Fruit fly (Drosophila melanogaster) whole organism, embryonic: Measurements from ENCODE around the gene Eig71Ej.

Source experiments
- Adf1 ChIP-seq: fragments of 200-800 bp; sonication (Bioruptor generic); IDR thresholded peaks from 2 replicates; pipeline ENCODE4 v1.3.6; 2022; ENCODE audit warnings: missing biosample characterization, missing genetic modification characterization
- B-H2 ChIP-seq: fragments of 200-800 bp; sonication (Bioruptor generic); optimal IDR thresholded peaks from 2 replicates; lab custom pipeline; 2018; ENCODE audit warnings: missing biosample characterization, mild to moderate bottlenecking, missing genetic modification characterization
- Bgb ChIP-seq: fragments of 200-800 bp; sonication (Bioruptor generic); IDR thresholded peaks from 2 replicates; pipeline ENCODE4 v1.3.6; 2022; ENCODE audit warnings: missing biosample characterization, missing genetic modification characterization; ENCODE audit not compliant: partially characterized antibody
- CG10431 ChIP-seq: fragments of 200-800 bp; sonication (Bioruptor generic); optimal IDR thresholded peaks from 3 replicates; lab custom pipeline; 2018; ENCODE audit warnings: missing biosample characterization, mild to moderate bottlenecking, missing genetic modification characterization
- CG10654 ChIP-seq: fragments of 200-800 bp; sonication (Bioruptor generic); optimal IDR thresholded peaks from 2 replicates; lab custom pipeline; 2016; ENCODE audit warnings: missing biosample characterization, missing genetic modification characterization
- CG12769 ChIP-seq: fragments of 200-800 bp; sonication (Bioruptor generic); optimal IDR thresholded peaks from 2 replicates; lab custom pipeline; 2019; ENCODE audit warnings: missing biosample characterization, mild to moderate bottlenecking, missing genetic modification characterization, moderate library complexity
- CG12942 ChIP-seq: fragments of 200-800 bp; sonication (Bioruptor generic); optimal IDR thresholded peaks from 3 replicates; lab custom pipeline; 2016; ENCODE audit warnings: missing biosample characterization, missing genetic modification characterization
- CG13296 ChIP-seq: fragments of 200-800 bp; sonication (Bioruptor generic); optimal IDR thresholded peaks from 3 replicates; lab custom pipeline; 2018; ENCODE audit warnings: missing biosample characterization, mild to moderate bottlenecking, missing genetic modification characterization
- CG13775 ChIP-seq: fragments of 200-800 bp; sonication (Bioruptor generic); optimal IDR thresholded peaks from 3 replicates; lab custom pipeline; 2017; ENCODE audit warnings: missing biosample characterization, mild to moderate bottlenecking, missing genetic modification characterization
- CG14014 ChIP-seq: fragments of 200-800 bp; sonication (Bioruptor generic); IDR thresholded peaks from 2 replicates; pipeline ENCODE4 v1.3.6; 2022; ENCODE audit warnings: missing biosample characterization, missing genetic modification characterization
- CG15269 ChIP-seq: fragments of 200-800 bp; sonication (Bioruptor generic); optimal IDR thresholded peaks from 2 replicates; lab custom pipeline; 2018; ENCODE audit warnings: missing biosample characterization, mild to moderate bottlenecking, missing genetic modification characterization, moderate library complexity
- CG17186 ChIP-seq: fragments of 200-800 bp; sonication (Bioruptor generic); optimal IDR thresholded peaks from 3 replicates; lab custom pipeline; 2017; ENCODE audit warnings: missing biosample characterization, missing genetic modification reagents, missing genetic modification characterization
- CG2199 ChIP-seq: fragments of 200-800 bp; sonication (Bioruptor generic); IDR thresholded peaks from 3 replicates; pipeline ENCODE4 v1.3.6; 2022; ENCODE audit warnings: missing biosample characterization, missing genetic modification characterization
- CG2678 ChIP-seq: fragments of 200-800 bp; sonication (Bioruptor generic); optimal IDR thresholded peaks from 3 replicates; lab custom pipeline; 2019; ENCODE audit warnings: missing biosample characterization, mild to moderate bottlenecking, missing genetic modification characterization, moderate library complexity
- CG3281 ChIP-seq: fragments of 200-800 bp; sonication (Bioruptor generic); optimal IDR thresholded peaks from 3 replicates; lab custom pipeline; 2017; ENCODE audit warnings: missing biosample characterization, mild to moderate bottlenecking, missing genetic modification characterization
- CG4360 ChIP-seq: fragments of 200-800 bp; sonication (Bioruptor generic); IDR thresholded peaks from 2 replicates; pipeline ENCODE4 v1.3.6; 2022; ENCODE audit warnings: missing biosample characterization, missing genetic modification characterization
- CG6689 ChIP-seq: fragments of 200-800 bp; sonication (Bioruptor generic); IDR thresholded peaks from 2 replicates; pipeline ENCODE4 v1.3.6; 2022; ENCODE audit warnings: missing biosample characterization, missing genetic modification characterization
- CG7372 ChIP-seq: fragments of 200-800 bp; sonication (Bioruptor generic); IDR thresholded peaks from 2 replicates; pipeline ENCODE4 v1.3.6; 2022; ENCODE audit warnings: missing biosample characterization, missing genetic modification characterization
- CG7745 ChIP-seq: fragments of 200-800 bp; sonication (Bioruptor generic); optimal IDR thresholded peaks from 2 replicates; lab custom pipeline; 2018; ENCODE audit warnings: missing biosample characterization, mild to moderate bottlenecking, missing genetic modification characterization, moderate library complexity
- CG7987 ChIP-seq: fragments of 200-800 bp; sonication (Bioruptor generic); optimal IDR thresholded peaks from 2 replicates; lab custom pipeline; 2018; ENCODE audit warnings: missing biosample characterization, mild to moderate bottlenecking, missing genetic modification characterization, moderate library complexity
- CG8290 ChIP-seq, 3 experiments: fragments of 200-800 bp; sonication (Bioruptor generic); optimal IDR thresholded peaks; 2 replicates each; lab custom pipeline; 2016 to 2019; ENCODE audit warnings: missing biosample characterization in 3 of 3, missing genetic modification characterization in 3 of 3, mild to moderate bottlenecking in 2 of 3, moderate library complexity in 1 of 3
- Camta ChIP-seq: fragments of 200-800 bp; sonication (Bioruptor generic); optimal IDR thresholded peaks from 2 replicates; lab custom pipeline; 2016; ENCODE audit warnings: missing biosample characterization, missing genetic modification characterization
- CoRest ChIP-seq: fragments of 200-800 bp; sonication (Bioruptor generic); optimal IDR thresholded peaks from 3 replicates; lab custom pipeline; 2018; ENCODE audit warnings: missing biosample characterization, mild to moderate bottlenecking, missing genetic modification characterization, moderate library complexity
- Dp ChIP-seq: fragments of 200-800 bp; sonication (Bioruptor generic); optimal IDR thresholded peaks from 2 replicates; lab custom pipeline; 2018; ENCODE audit warnings: missing biosample characterization, mild to moderate bottlenecking, missing genetic modification characterization, moderate library complexity
- E2f2 ChIP-seq: fragments of 200-800 bp; sonication (Bioruptor generic); IDR thresholded peaks from 2 replicates; pipeline ENCODE4 v1.3.6; 2022; ENCODE audit warnings: missing biosample characterization, missing genetic modification characterization
- Eip74EF ChIP-seq, 2 experiments: fragments of 200-800 bp in 1 of 2; fragments of >200 bp in 1 of 2; sonication (Bioruptor generic) in 1 of 2; optimal IDR thresholded peaks; 2 replicates each; lab custom pipeline; 2017 to 2019; ENCODE audit warnings: missing biosample characterization in 2 of 2, missing genetic modification characterization in 2 of 2, mild to moderate bottlenecking in 1 of 2, moderate library complexity in 1 of 2
- Fer2 ChIP-seq: fragments of 200-800 bp; sonication (Bioruptor generic); optimal IDR thresholded peaks from 2 replicates; lab custom pipeline; 2018; ENCODE audit warnings: missing biosample characterization, mild to moderate bottlenecking, missing genetic modification characterization, moderate library complexity
- Fer3 ChIP-seq: fragments of 200-800 bp; sonication (Bioruptor generic); optimal IDR thresholded peaks from 2 replicates; lab custom pipeline; 2018; ENCODE audit warnings: missing biosample characterization, mild to moderate bottlenecking, missing genetic modification characterization, moderate library complexity
- HLH3B ChIP-seq: fragments of 200-800 bp; sonication (Bioruptor generic); IDR thresholded peaks from 2 replicates; pipeline ENCODE4 v1.3.6; 2022; ENCODE audit warnings: missing biosample characterization, missing genetic modification characterization
- Med ChIP-seq: fragments of 200-800 bp; sonication (Bioruptor generic); peaks from one replicate; lab custom pipeline; 2016; ENCODE audit warnings: missing biosample characterization, missing genetic modification characterization, mild to moderate bottlenecking, inconsistent platforms, moderate library complexity
- Meics ChIP-seq: fragments of 200-800 bp; sonication (Bioruptor generic); optimal IDR thresholded peaks from 2 replicates; lab custom pipeline; 2017; ENCODE audit warnings: missing biosample characterization, mild to moderate bottlenecking, missing genetic modification characterization
- Nf-YA ChIP-seq: fragments of 200-800 bp; sonication (Bioruptor generic); IDR thresholded peaks from 2 replicates; pipeline ENCODE4 v1.3.6; 2022; ENCODE audit warnings: missing biosample characterization, missing genetic modification characterization
- bcd ChIP-seq: fragments of 200-800 bp; sonication (Bioruptor generic); optimal IDR thresholded peaks from 2 replicates; lab custom pipeline; 2017; ENCODE audit warnings: missing biosample characterization, mild to moderate bottlenecking, missing genetic modification characterization
- da ChIP-seq: fragments of 200-800 bp; sonication (Bioruptor generic); optimal IDR thresholded peaks from 2 replicates; lab custom pipeline; 2016; ENCODE audit warnings: missing biosample characterization, missing genetic modification characterization
- dmrt11E ChIP-seq: fragments of 200-800 bp; sonication (Bioruptor generic); optimal IDR thresholded peaks from 3 replicates; lab custom pipeline; 2018; ENCODE audit warnings: missing biosample characterization, mild to moderate bottlenecking, missing genetic modification characterization, moderate library complexity
- dpn ChIP-seq, 2 experiments: fragments of 200-800 bp; sonication (Bioruptor generic); optimal IDR thresholded peaks; 3 replicates each; lab custom pipeline; 2016; ENCODE audit warnings: missing biosample characterization in 2 of 2, missing genetic modification characterization in 2 of 2
- ewg ChIP-seq: fragments of 200-800 bp; sonication (Bioruptor generic); optimal IDR thresholded peaks from 3 replicates; lab custom pipeline; 2017; ENCODE audit warnings: mild to moderate bottlenecking, missing biosample characterization, missing genetic modification reagents, missing genetic modification characterization
- exex ChIP-seq: fragments of 200-800 bp; sonication (Bioruptor generic); optimal IDR thresholded peaks from 4 replicates; lab custom pipeline; 2018; ENCODE audit warnings: missing biosample characterization, mild to moderate bottlenecking, missing genetic modification characterization, moderate library complexity
- fd64A ChIP-seq: fragments of 200-800 bp; sonication (Bioruptor generic); optimal IDR thresholded peaks from 3 replicates; lab custom pipeline; 2018; ENCODE audit warnings: missing biosample characterization, mild to moderate bottlenecking, missing genetic modification characterization
- hkb ChIP-seq, 2 experiments: fragments of 200-800 bp in 1 of 2; fragments of >200 bp in 1 of 2; sonication (Bioruptor generic) in 1 of 2; IDR thresholded peaks in 1 of 2; optimal IDR thresholded peaks in 1 of 2; 2 replicates each; pipeline versions ENCODE4 v1.3.6 to Lab custom; 2017 to 2022; ENCODE audit warnings: missing biosample characterization in 1 of 2, missing genetic modification characterization in 1 of 2
- ind ChIP-seq: fragments of 200-800 bp; sonication (Bioruptor generic); optimal IDR thresholded peaks from 3 replicates; lab custom pipeline; 2016; ENCODE audit warnings: missing biosample characterization, missing genetic modification characterization
- lab ChIP-seq: fragments of 200-800 bp; sonication (Bioruptor generic); optimal IDR thresholded peaks from 3 replicates; lab custom pipeline; 2017; ENCODE audit warnings: missing biosample characterization, missing genetic modification characterization, mild to moderate bottlenecking, moderate library complexity, missing genetic modification reagents
- lmd ChIP-seq: fragments of 200-800 bp; sonication (Bioruptor generic); IDR thresholded peaks from 2 replicates; pipeline ENCODE4 v1.3.6; 2022; ENCODE audit warnings: missing biosample characterization, missing genetic modification characterization
- mirr ChIP-seq: fragments of 200-800 bp; sonication (Bioruptor generic); optimal IDR thresholded peaks from 3 replicates; lab custom pipeline; 2018; ENCODE audit warnings: missing biosample characterization, mild to moderate bottlenecking, missing genetic modification characterization
- nom ChIP-seq: fragments of 200-800 bp; sonication (Bioruptor generic); optimal IDR thresholded peaks from 2 replicates; lab custom pipeline; 2017; ENCODE audit warnings: missing biosample characterization, missing genetic modification characterization, mild to moderate bottlenecking, moderate library complexity, missing genetic modification reagents
- pho ChIP-seq: fragments of 200-800 bp; sonication (Bioruptor generic); optimal IDR thresholded peaks from 2 replicates; lab custom pipeline; 2016; ENCODE audit warnings: missing biosample characterization, missing genetic modification characterization
- ro ChIP-seq: fragments of 200-800 bp; sonication (Bioruptor generic); IDR thresholded peaks from 2 replicates; pipeline ENCODE4 v1.3.6; 2022; ENCODE audit warnings: missing biosample characterization, missing genetic modification characterization
- scrt ChIP-seq: fragments of 200-800 bp; sonication (Bioruptor generic); optimal IDR thresholded peaks from 2 replicates; lab custom pipeline; 2018; ENCODE audit warnings: missing biosample characterization, mild to moderate bottlenecking, missing genetic modification characterization, moderate library complexity
- wek ChIP-seq: fragments of 200-800 bp; sonication (Bioruptor generic); optimal IDR thresholded peaks from 3 replicates; lab custom pipeline; 2018; ENCODE audit warnings: missing biosample characterization, mild to moderate bottlenecking, missing genetic modification characterization, moderate library complexity

The Eig71Ej gene

dm6 chr3L:15689518-15689917 is 28.7 kb upstream of the Eig71Ej start (continued):
- TF ChIP-seq CG6689 = no peak
- TF ChIP-seq Fer3 (tag; lab: Kevin White, UChicago) = peak; percentile 17
- no peak for TF ChIP-seq scrt (GFP tag; lab: Kevin White, UChicago)
- TF ChIP-seq CoRest = no peak
- TF ChIP-seq CG12769 (tag; lab: Kevin White, UChicago) = peak; percentile 17
- TF ChIP-seq Bgb = no peak
- no peak for TF ChIP-seq CG15269
- peak; percentile 30; the same call in 1 of the 2 replicates for TF ChIP-seq E2f2 (GFP tag; lab: Robert Waterston, UW)
- no peak for TF ChIP-seq CG12942 (GFP tag; lab: Kevin White, UChicago)
- no peak for TF ChIP-seq fd64A (GFP tag; lab: Kevin White, UChicago)
- no peak for TF ChIP-seq Eip74EF (GFP tag; optimal IDR thresholded peaks at IDR 0.05; lab: Kevin White, UChicago)
- TF ChIP-seq dmrt11E = no peak
- peak; percentile 35 for TF ChIP-seq Meics (GFP tag; lab: Kevin White, UChicago)
- peak; percentile 49 for TF ChIP-seq mirr
- no peak for TF ChIP-seq exex (tag; lab: Kevin White, UChicago)
- no peak for TF ChIP-seq CG8290 (GFP tag; optimal IDR thresholded peaks at IDR 0.05; lab: Kevin White, UChicago)
- TF ChIP-seq CG8290 (tag; optimal IDR thresholded peaks at IDR 0.05; lab: Kevin White, UChicago) = peak in 1 of 2 experiments; percentile 46
- TF ChIP-seq Fer2 (tag; lab: Kevin White, UChicago) = no peak
- TF ChIP-seq ewg (GFP tag; lab: Kevin White, UChicago) = no peak
- no peak for TF ChIP-seq nom
- TF ChIP-seq CG7372 = no peak
- no peak for TF ChIP-seq hkb (optimal IDR thresholded peaks at IDR 0.05; lab: Kevin White, UChicago)
- no peak for TF ChIP-seq hkb (GFP tag; IDR thresholded peaks at IDR 0.05; lab: Robert Waterston, UW)
- TF ChIP-seq Camta (GFP tag; lab: Kevin White, UChicago) = peak; percentile 1
- TF ChIP-seq wek (GFP tag; lab: Kevin White, UChicago) = no peak
- TF ChIP-seq CG13775 (GFP tag; lab: Kevin White, UChicago) = no peak
- TF ChIP-seq bcd (GFP tag; lab: Kevin White, UChicago) = peak; percentile 13
- no peak for TF ChIP-seq CG17186 (GFP tag; lab: Kevin White, UChicago)
- no peak for TF ChIP-seq ro (GFP tag; lab: Robert Waterston, UW)
- no peak for TF ChIP-seq CG10654 (GFP tag; lab: Kevin White, UChicago)
- no peak for TF ChIP-seq ind
- TF ChIP-seq lmd = no peak
- TF ChIP-seq dpn (GFP tag; optimal IDR thresholded peaks at IDR 0.05; lab: Kevin White, UChicago) = peak in 1 of 2 experiments; percentile 7
- TF ChIP-seq pho (GFP tag; lab: Kevin White, UChicago) = peak; percentile 18
- TF ChIP-seq B-H2 = peak; percentile 41
- TF ChIP-seq Nf-YA = no peak
- peak; percentile 26 for TF ChIP-seq CG2678 (tag; lab: Kevin White, UChicago)
- peak; percentile 61; the same call in 1 of the 2 replicates for TF ChIP-seq CG14014
- no peak for TF ChIP-seq Dp (GFP tag; lab: Kevin White, UChicago)
- no peak for TF ChIP-seq CG7745 (tag; lab: Kevin White, UChicago)
- peak; percentile 83 for TF ChIP-seq Med (GFP tag; lab: Kevin White, UChicago)
- no peak for TF ChIP-seq CG2199 (GFP tag; lab: Robert Waterston, UW)
- TF ChIP-seq da (GFP tag; lab: Kevin White, UChicago) = no peak
- peak; percentile 47 for TF ChIP-seq lab
- TF ChIP-seq CG13296 = peak; percentile 54
- no peak for TF ChIP-seq CG10431
- peak; percentile 43 for TF ChIP-seq CG3281 (GFP tag; lab: Kevin White, UChicago)
- TF ChIP-seq HLH3B (GFP tag; lab: Robert Waterston, UW) = 0 out of 2 replicates have a peak, but pooled peaks have one; percentile 11
- no peak for TF ChIP-seq CG4360 (GFP tag; lab: Robert Waterston, UW)
- TF ChIP-seq Adf1 (GFP tag; lab: Robert Waterston, UW) = no peak
- TF ChIP-seq CG7987 (GFP tag; lab: Kevin White, UChicago) = no peak
